Worm (Caenorhabditis elegans) whole organism, early embryonic: Measurements from ENCODE around the gene pgl-3.

Experiments used
- B0310.2 ChIP-seq: sonication (generic microtip); optimal IDR thresholded peaks from 2 replicates; lab custom pipeline; 2016; ENCODE audit warnings: mild to moderate bottlenecking, missing genetic modification characterization, missing compliant biosample characterization
- F13C5.2 ChIP-seq: sonication (generic microtip); optimal IDR thresholded peaks from 2 replicates; lab custom pipeline; 2017; ENCODE audit warnings: mild to moderate bottlenecking, missing genetic modification characterization, inconsistent platforms, missing compliant biosample characterization
- aly-1 ChIP-seq: sonication (generic microtip); optimal IDR thresholded peaks from 2 replicates; lab custom pipeline; 2016; ENCODE audit warnings: missing genetic modification characterization, missing compliant biosample characterization
- ama-1 ChIP-seq: fragments of 150-350 bp; optimal IDR thresholded peaks from 2 replicates; lab custom pipeline; 2014
- ceh-13 ChIP-seq: fragments of 200-800 bp; sonication (Bioruptor generic); optimal IDR thresholded peaks from 2 replicates; lab custom pipeline; 2018; ENCODE audit warnings: mild to moderate bottlenecking, missing genetic modification characterization, missing compliant biosample characterization
- ceh-36 ChIP-seq: sonication (generic microtip); optimal IDR thresholded peaks from 2 replicates; lab custom pipeline; 2016; ENCODE audit warnings: missing genetic modification characterization, inconsistent platforms, missing compliant biosample characterization
- ets-7 ChIP-seq: sonication (generic microtip); optimal IDR thresholded peaks from 2 replicates; lab custom pipeline; 2016; ENCODE audit warnings: missing genotype, missing genetic modification characterization, missing compliant biosample characterization
- flt-1 ChIP-seq: fragments of 200-800 bp; sonication (Bioruptor generic); IDR thresholded peaks from 2 replicates; pipeline ENCODE4 v1.3.6; 2022; ENCODE audit warnings: missing genetic modification characterization, missing compliant biosample characterization
- hmbx-1 ChIP-seq: sonication (generic microtip); optimal IDR thresholded peaks from 2 replicates; lab custom pipeline; 2016; ENCODE audit warnings: mild to moderate bottlenecking, missing genetic modification characterization, missing compliant biosample characterization
- hmg-4 ChIP-seq: fragments of 200-800 bp; sonication (Bioruptor generic); optimal IDR thresholded peaks from 2 replicates; lab custom pipeline; 2018; ENCODE audit warnings: mild to moderate bottlenecking, missing genetic modification characterization, missing compliant biosample characterization
- hnd-1 ChIP-seq: sonication (generic microtip); optimal IDR thresholded peaks from 2 replicates; lab custom pipeline; 2016; ENCODE audit warnings: missing genetic modification characterization, missing compliant biosample characterization
- pes-1 ChIP-seq: fragments of 200-800 bp; sonication (Bioruptor generic); IDR thresholded peaks from 2 replicates; pipeline ENCODE4 v1.3.6; 2022; ENCODE audit warnings: missing genetic modification reagents, missing genetic modification characterization, missing compliant biosample characterization
- scrt-1 ChIP-seq: fragments of 200-800 bp; sonication (Bioruptor generic); IDR thresholded peaks from 2 replicates; pipeline ENCODE4 v1.3.6; 2022; ENCODE audit warnings: missing genetic modification characterization, missing compliant biosample characterization
- sea-1 ChIP-seq: fragments of 200-800 bp; sonication (Bioruptor generic); conservative IDR thresholded peaks from 2 replicates; pipeline ENCODE4 v1.3.6; 2022; ENCODE audit warnings: missing genetic modification characterization, missing compliant biosample characterization
- tbx-11 ChIP-seq: fragments of 200-800 bp; sonication (Bioruptor generic); IDR thresholded peaks from 2 replicates; pipeline ENCODE4 v1.3.6; 2022; ENCODE audit warnings: missing genetic modification characterization, missing compliant biosample characterization
- tbx-37 ChIP-seq: fragments of 200-800 bp; sonication (Bioruptor generic); conservative IDR thresholded peaks from 2 replicates; pipeline ENCODE4 v1.3.6; 2022; ENCODE audit warnings: missing genetic modification reagents, missing genetic modification characterization, missing compliant biosample characterization
- tra-4 ChIP-seq: sonication (generic microtip); optimal IDR thresholded peaks from 2 replicates; lab custom pipeline; 2017; ENCODE audit warnings: missing genetic modification characterization, missing compliant biosample characterization

The pgl-3 gene

ce11 chrV:4790368-4790767 is 34.6 kb downstream of the pgl-3 start, which contains the start of gene R02F11.12:
TSS of gene R02F11.12 (plus strand) at chrV:4790668.
- TF ChIP-seq ama-1 (no peak), tbx-11 (GFP tag; lab: Robert Waterston, UW) (no peak), sea-1 (GFP tag; lab: Robert Waterston, UW) (no peak), ceh-36 (tag; lab: Kevin White, UChicago) (no peak), aly-1 (tag; lab: Kevin White, UChicago) (no peak), pes-1 (GFP tag; lab: Robert Waterston, UW) (no peak), scrt-1 (GFP tag; lab: Robert Waterston, UW) (no peak), ceh-13 (no peak), hmg-4 (GFP tag; lab: Kevin White, UChicago) (no peak), B0310.2 (tag; lab: Kevin White, UChicago) (no peak), flt-1 (GFP tag; lab: Robert Waterston, UW) (no peak), tbx-37 (GFP tag; lab: Robert Waterston, UW) (no peak), ets-7 (tag; lab: Kevin White, UChicago) (no peak)

- TF ChIP-seq B0310.2 (tag; lab: Kevin White, UChicago), result no peak
- TF ChIP-seq tra-4, result no peak
- no peak for TF ChIP-seq tbx-11 (GFP tag; lab: Robert Waterston, UW)
- TF ChIP-seq ets-7 (tag; lab: Kevin White, UChicago), result no peak
- TF ChIP-seq tbx-37 (GFP tag; lab: Robert Waterston, UW), result no peak
- no peak for TF ChIP-seq hmg-4 (GFP tag; lab: Kevin White, UChicago)
- no peak for TF ChIP-seq pes-1 (GFP tag; lab: Robert Waterston, UW)
- TF ChIP-seq hmbx-1 (tag; lab: Kevin White, UChicago), result no peak
- TF ChIP-seq ceh-13, result no peak
- no peak for TF ChIP-seq scrt-1 (GFP tag; lab: Robert Waterston, UW)
- TF ChIP-seq aly-1 (tag; lab: Kevin White, UChicago), result no peak
- no peak for TF ChIP-seq flt-1 (GFP tag; lab: Robert Waterston, UW)
- TF ChIP-seq F13C5.2 (tag; lab: Kevin White, UChicago), result no peak
- no peak for TF ChIP-seq ama-1
- TF ChIP-seq hnd-1 (tag; lab: Kevin White, UChicago), result no peak
Measured at ce11 chrV:4791569-4791968, 35.8 kb downstream of the pgl-3 start, which contains the start of gene R02F11.11. TSS of gene R02F11.11 (plus strand) at chrV:4791869.

ce11 chrV:4794308-4794707 is 38.5 kb downstream of the pgl-3 start, which contains the start of gene R02F11.2:
TSS of gene R02F11.2 (plus strand) at chrV:4794599.
- no peak for TF ChIP-seq flt-1 (GFP tag; lab: Robert Waterston, UW)
- TF ChIP-seq scrt-1 (GFP tag; lab: Robert Waterston, UW), result no peak

ce11 chrV:4800794-4801193 is 45.0 kb downstream of the pgl-3 start, which contains the start of gene R02F11.1:
TSS of gene R02F11.1 (plus strand) at chrV:4801094.
- no peak for TF ChIP-seq aly-1 (tag; lab: Kevin White, UChicago)
- no peak for TF ChIP-seq ama-1
- no peak for TF ChIP-seq ets-7 (tag; lab: Kevin White, UChicago)
- TF ChIP-seq sea-1 (GFP tag; lab: Robert Waterston, UW), result no peak
- TF ChIP-seq B0310.2 (tag; lab: Kevin White, UChicago), result no peak
- TF ChIP-seq tbx-37 (GFP tag; lab: Robert Waterston, UW), result no peak
- TF ChIP-seq flt-1 (GFP tag; lab: Robert Waterston, UW), result no peak
- no peak for TF ChIP-seq hnd-1 (tag; lab: Kevin White, UChicago)
- no peak for TF ChIP-seq pes-1 (GFP tag; lab: Robert Waterston, UW)
- no peak for TF ChIP-seq scrt-1 (GFP tag; lab: Robert Waterston, UW)

- TF ChIP-seq ceh-36 (tag; lab: Kevin White, UChicago), result no peak
- TF ChIP-seq hnd-1 (tag; lab: Kevin White, UChicago), result no peak
- no peak for TF ChIP-seq sea-1 (GFP tag; lab: Robert Waterston, UW)
- no peak for TF ChIP-seq pes-1 (GFP tag; lab: Robert Waterston, UW)
- no peak for TF ChIP-seq hmg-4 (GFP tag; lab: Kevin White, UChicago)
- no peak for TF ChIP-seq hmbx-1 (tag; lab: Kevin White, UChicago)
- TF ChIP-seq F13C5.2 (tag; lab: Kevin White, UChicago), result no peak
- TF ChIP-seq tbx-37 (GFP tag; lab: Robert Waterston, UW), result no peak
- TF ChIP-seq scrt-1 (GFP tag; lab: Robert Waterston, UW), result no peak
- TF ChIP-seq flt-1 (GFP tag; lab: Robert Waterston, UW), result no peak
- no peak for TF ChIP-seq ceh-13
- no peak for TF ChIP-seq tbx-11 (GFP tag; lab: Robert Waterston, UW)
- TF ChIP-seq tra-4, result no peak
- TF ChIP-seq ets-7 (tag; lab: Kevin White, UChicago), result no peak
- TF ChIP-seq B0310.2 (tag; lab: Kevin White, UChicago), result no peak
- TF ChIP-seq aly-1 (tag; lab: Kevin White, UChicago), result no peak
- no peak for TF ChIP-seq ama-1
Measured at ce11 chrV:4801943-4802342, 46.2 kb downstream of the pgl-3 start.

ce11 chrV:4805847-4806246 is 50.1 kb downstream of the pgl-3 start, which contains the start of gene R02F11.3:
TSS of gene R02F11.3 (minus strand) at chrV:4805947.
- TF ChIP-seq ceh-13 (no peak), ets-7 (tag; lab: Kevin White, UChicago) (no peak), hmbx-1 (tag; lab: Kevin White, UChicago) (no peak), B0310.2 (tag; lab: Kevin White, UChicago) (no peak), tbx-11 (GFP tag; lab: Robert Waterston, UW) (no peak), tbx-37 (GFP tag; lab: Robert Waterston, UW) (no peak), tra-4 (no peak), hmg-4 (GFP tag; lab: Kevin White, UChicago) (no peak), ama-1 (no peak), F13C5.2 (tag; lab: Kevin White, UChicago) (no peak), ceh-36 (tag; lab: Kevin White, UChicago) (no peak), hnd-1 (tag; lab: Kevin White, UChicago) (no peak), scrt-1 (GFP tag; lab: Robert Waterston, UW) (no peak), flt-1 (GFP tag; lab: Robert Waterston, UW) (no peak), sea-1 (GFP tag; lab: Robert Waterston, UW) (no peak), aly-1 (tag; lab: Kevin White, UChicago) (no peak), pes-1 (GFP tag; lab: Robert Waterston, UW) (no peak)

ce11 chrV:4806859-4807258 is 51.1 kb downstream of the pgl-3 start:
- TF ChIP-seq ets-7 (tag; lab: Kevin White, UChicago), result no peak
- no peak for TF ChIP-seq hmg-4 (GFP tag; lab: Kevin White, UChicago)
- no peak for TF ChIP-seq pes-1 (GFP tag; lab: Robert Waterston, UW)
- no peak for TF ChIP-seq hnd-1 (tag; lab: Kevin White, UChicago)
